Worm (Caenorhabditis elegans) whole organism, young adult: ENCODE measurements around the gene srz-5.
"Not testable (repeated sequence)": the region's sequence is repeated elsewhere in the genome, so short reads cannot be mapped to it uniquely, and the experiment has no call there.

Experiments
- B0019.2 ChIP-seq: fragments of 200-800 bp; sonication (Bioruptor generic); conservative IDR thresholded peaks from 2 replicates; pipeline ENCODE4 v1.3.6; 2022; ENCODE audit warnings: missing genetic modification reagents, missing genetic modification characterization, missing compliant biosample characterization
- B0261.1 ChIP-seq: sonication (generic microtip); optimal IDR thresholded peaks from 2 replicates; lab custom pipeline; 2016; ENCODE audit warnings: mild to moderate bottlenecking, missing genetic modification characterization, moderate library complexity, missing compliant biosample characterization
- C06A6.2 ChIP-seq: fragments of 200-800 bp; sonication (Bioruptor generic); conservative IDR thresholded peaks from 2 replicates; pipeline ENCODE4 v1.3.6; 2022; ENCODE audit warnings: missing genetic modification characterization, missing compliant biosample characterization
- F22D6.2 ChIP-seq: sonication (generic microtip); optimal IDR thresholded peaks from 2 replicates; lab custom pipeline; 2016; ENCODE audit warnings: mild to moderate bottlenecking, missing genetic modification characterization, missing compliant biosample characterization
- F33H1.4 ChIP-seq: fragments of 200-800 bp; sonication (Bioruptor generic); IDR thresholded peaks from 2 replicates; pipeline ENCODE4 v1.3.6; 2022; ENCODE audit warnings: missing genetic modification reagents, missing genetic modification characterization, missing compliant biosample characterization
- F37B4.10 ChIP-seq: fragments of 200-800 bp; sonication (Bioruptor generic); IDR thresholded peaks from 2 replicates; pipeline ENCODE4 v1.3.6; 2022; ENCODE audit warnings: missing genetic modification characterization, missing compliant biosample characterization
- F49E8.2 ChIP-seq: sonication (generic microtip); optimal IDR thresholded peaks from 3 replicates; lab custom pipeline; 2017; ENCODE audit warnings: missing genetic modification characterization, mild to moderate bottlenecking, missing compliant biosample characterization, antibody characterized with exemption, moderate library complexity; ENCODE audit not compliant: insufficient read depth
- F57A8.1 ChIP-seq: fragments of 200-800 bp; sonication (Bioruptor generic); optimal IDR thresholded peaks from 2 replicates; lab custom pipeline; 2018; ENCODE audit warnings: mild to moderate bottlenecking, missing genetic modification characterization, moderate library complexity, missing compliant biosample characterization
- K11D2.4 ChIP-seq: fragments of 200-800 bp; sonication (Bioruptor generic); IDR thresholded peaks from 2 replicates; pipeline ENCODE4 v1.3.6; 2022; ENCODE audit warnings: missing genetic modification reagents, missing genetic modification characterization, missing compliant biosample characterization
- T07F8.4 ChIP-seq: sonication (generic microtip); optimal IDR thresholded peaks from 2 replicates; lab custom pipeline; 2016; ENCODE audit warnings: mild to moderate bottlenecking, missing genetic modification characterization, moderate library complexity, missing compliant biosample characterization
- Y67H2A.10 ChIP-seq: fragments of 200-800 bp; sonication (Bioruptor generic); conservative IDR thresholded peaks from 2 replicates; pipeline ENCODE4 v1.3.6; 2022; ENCODE audit warnings: missing genetic modification reagents, missing genetic modification characterization, missing compliant biosample characterization
- aptf-2 ChIP-seq: fragments of 200-800 bp; sonication (Bioruptor generic); conservative IDR thresholded peaks from 2 replicates; pipeline ENCODE4 v1.3.6; 2022; ENCODE audit warnings: missing genetic modification reagents, missing genetic modification characterization, missing compliant biosample characterization
- athp-1 ChIP-seq: sonication (generic microtip); optimal IDR thresholded peaks from 2 replicates; lab custom pipeline; 2017; ENCODE audit warnings: mild to moderate bottlenecking, missing genetic modification characterization, missing compliant biosample characterization
- attf-3 ChIP-seq: fragments of 200-800 bp; sonication (Bioruptor generic); conservative IDR thresholded peaks from 2 replicates; pipeline ENCODE4 v1.3.6; 2022; ENCODE audit warnings: missing genetic modification reagents, missing genetic modification characterization, missing compliant biosample characterization
- attf-5 ChIP-seq: fragments of 200-800 bp; sonication (Bioruptor generic); optimal IDR thresholded peaks from 2 replicates; lab custom pipeline; 2018; ENCODE audit warnings: mild to moderate bottlenecking, missing genetic modification characterization, missing compliant biosample characterization
- cebp-2 ChIP-seq: fragments of 200-800 bp; sonication (Bioruptor generic); IDR thresholded peaks from 2 replicates; pipeline ENCODE4 v1.3.6; 2022; ENCODE audit warnings: missing genetic modification characterization, missing compliant biosample characterization
- ceh-27 ChIP-seq: fragments of 200-800 bp; sonication (Bioruptor generic); optimal IDR thresholded peaks from 2 replicates; lab custom pipeline; 2018; ENCODE audit warnings: mild to moderate bottlenecking, missing genetic modification characterization, moderate library complexity, missing compliant biosample characterization
- ceh-91 ChIP-seq: fragments of 200-800 bp; sonication (Bioruptor generic); IDR thresholded peaks from 2 replicates; pipeline ENCODE4 v1.3.6; 2022; ENCODE audit warnings: missing genetic modification reagents, missing genetic modification characterization, missing compliant biosample characterization
- die-1 ChIP-seq: sonication (generic microtip); optimal IDR thresholded peaks from 2 replicates; lab custom pipeline; 2016; ENCODE audit warnings: missing genotype, mild to moderate bottlenecking, missing genetic modification characterization, missing compliant biosample characterization
- dox-1 ChIP-seq: fragments of 200-800 bp; sonication (Bioruptor generic); IDR thresholded peaks from 2 replicates; pipeline ENCODE4 v1.3.6; 2022; ENCODE audit warnings: missing genetic modification reagents, missing genetic modification characterization, missing compliant biosample characterization
- efl-1 ChIP-seq: fragments of 150-350 bp; optimal IDR thresholded peaks from 2 replicates; lab custom pipeline; 2014; ENCODE audit warnings: missing biosample characterization, missing genetic modification reagents, missing genetic modification characterization
- egl-18 ChIP-seq: fragments of 200-800 bp; sonication (Bioruptor generic); IDR thresholded peaks from 2 replicates; pipeline ENCODE4 v1.3.6; 2022; ENCODE audit warnings: missing genetic modification reagents, missing genetic modification characterization, missing compliant biosample characterization
- egrh-3 ChIP-seq: fragments of 200-800 bp; sonication (Bioruptor generic); IDR thresholded peaks from 2 replicates; pipeline ENCODE4 v1.3.6; 2022; ENCODE audit warnings: missing genetic modification reagents, missing genetic modification characterization, missing compliant biosample characterization
- ekl-4 ChIP-seq: fragments of 200-800 bp; sonication (Bioruptor generic); IDR thresholded peaks from 2 replicates; pipeline ENCODE4 v1.3.6; 2022; ENCODE audit warnings: missing genetic modification reagents, missing genetic modification characterization, missing compliant biosample characterization
- hmg-1.2 ChIP-seq: fragments of 200-800 bp; sonication (Bioruptor generic); IDR thresholded peaks from 2 replicates; pipeline ENCODE4 v1.3.6; 2022; ENCODE audit warnings: missing genetic modification reagents, missing genetic modification characterization, missing compliant biosample characterization
- let-526 ChIP-seq: fragments of 200-800 bp; sonication (Bioruptor generic); IDR thresholded peaks from 2 replicates; pipeline ENCODE4 v1.3.6; 2022; ENCODE audit warnings: missing genetic modification reagents, missing genetic modification characterization, missing compliant biosample characterization
- lin-35 ChIP-seq, 3 experiments: fragments of 150-350 bp in 2 of 3; sonication (generic microtip) in 1 of 3; optimal IDR thresholded peaks; 2 replicates each; lab custom pipeline; 2014 to 2018; ENCODE audit warnings: missing biosample characterization in 3 of 3, missing genetic modification characterization in 3 of 3, missing genetic modification reagents in 3 of 3
- lin-40 ChIP-seq: sonication (generic microtip); optimal IDR thresholded peaks from 2 replicates; lab custom pipeline; 2016; ENCODE audit warnings: missing genetic modification characterization, mild to moderate bottlenecking, missing compliant biosample characterization, missing genotype, missing genetic modification reagents
- lin-54 ChIP-seq: fragments of 200-800 bp; sonication (Bioruptor generic); optimal IDR thresholded peaks from 2 replicates; lab custom pipeline; 2018; ENCODE audit warnings: mild to moderate bottlenecking, missing genetic modification characterization, missing compliant biosample characterization
- lsl-1 ChIP-seq: fragments of 200-800 bp; sonication (Bioruptor generic); optimal IDR thresholded peaks from 2 replicates; lab custom pipeline; 2018; ENCODE audit warnings: mild to moderate bottlenecking, missing genetic modification characterization, moderate library complexity, missing compliant biosample characterization
- madf-6 ChIP-seq: fragments of 200-800 bp; sonication (Bioruptor generic); IDR thresholded peaks from 2 replicates; pipeline ENCODE4 v1.3.6; 2022; ENCODE audit warnings: missing genetic modification reagents, missing genetic modification characterization, missing compliant biosample characterization
- mcd-1 ChIP-seq: fragments of 200-800 bp; sonication (Bioruptor generic); IDR thresholded peaks from 2 replicates; pipeline ENCODE4 v1.3.6; 2022; ENCODE audit warnings: missing genetic modification reagents, missing genetic modification characterization, missing compliant biosample characterization
- nfya-2 ChIP-seq: fragments of 200-800 bp; sonication (Bioruptor generic); IDR thresholded peaks from 2 replicates; pipeline ENCODE4 v1.3.6; 2022; ENCODE audit warnings: missing genetic modification reagents, missing genetic modification characterization, missing compliant biosample characterization
- nhr-179 ChIP-seq: sonication (generic microtip); optimal IDR thresholded peaks from 2 replicates; lab custom pipeline; 2016; ENCODE audit warnings: mild to moderate bottlenecking, missing genetic modification characterization, missing compliant biosample characterization
- pbrm-1 ChIP-seq: fragments of 200-800 bp; sonication (Bioruptor generic); IDR thresholded peaks from 2 replicates; pipeline ENCODE4 v1.3.6; 2022; ENCODE audit warnings: missing genetic modification reagents, missing genetic modification characterization, missing compliant biosample characterization
- rcor-1 ChIP-seq: fragments of 200-800 bp; sonication (Bioruptor generic); IDR thresholded peaks from 2 replicates; pipeline ENCODE4 v1.3.6; 2022; ENCODE audit warnings: missing genetic modification reagents, missing genetic modification characterization, missing compliant biosample characterization
- snpc-4 ChIP-seq, 5 experiments: fragments of 150-350 bp in 1 of 5; sonication (generic microtip) in 4 of 5; optimal IDR thresholded peaks; 2 replicates each; lab custom pipeline; 2014 to 2018; ENCODE audit warnings: missing genetic modification characterization in 5 of 5, missing biosample characterization in 3 of 5, antibody characterized with exemption in 2 of 5, mild to moderate bottlenecking in 2 of 5, missing compliant biosample characterization in 2 of 5, missing genotype in 2 of 5, moderate library complexity in 2 of 5, missing genetic modification reagents in 1 of 5
- tbp1 ChIP-seq: fragments of 200-800 bp; sonication (Bioruptor generic); optimal IDR thresholded peaks from 2 replicates; lab custom pipeline; 2018; ENCODE audit warnings: mild to moderate bottlenecking, missing genetic modification characterization, missing compliant biosample characterization
- zim-3 ChIP-seq: sonication (generic microtip); optimal IDR thresholded peaks from 2 replicates; lab custom pipeline; 2017; ENCODE audit warnings: mild to moderate bottlenecking, missing genetic modification characterization, moderate library complexity, missing compliant biosample characterization
- ztf-22 ChIP-seq: fragments of 200-800 bp; sonication (Bioruptor generic); optimal IDR thresholded peaks from 2 replicates; lab custom pipeline; 2018; ENCODE audit warnings: mild to moderate bottlenecking, missing genetic modification characterization, moderate library complexity, missing compliant biosample characterization
- ztf-25 ChIP-seq: fragments of 200-800 bp; sonication (Bioruptor generic); IDR thresholded peaks from 2 replicates; pipeline ENCODE4 v1.3.6; 2022; ENCODE audit warnings: missing genetic modification reagents, missing genetic modification characterization, missing compliant biosample characterization

srz-5 gene

ce11 chrII:3528256-3528655 is 13.7 kb upstream of the srz-5 start, which contains the start of gene ncs-6:
TSS of gene ncs-6 (minus strand) at chrII:3528516.
- TF ChIP-seq tbp1 (GFP tag; lab: Kevin White, UChicago) (no peak), cebp-2 (GFP tag; lab: Robert Waterston, UW) (0 out of 2 replicates have a peak, but pooled peaks have one; percentile 53)

ce11 chrII:3527460-3527859 is 12.9 kb upstream of the srz-5 start:
- no peak for TF ChIP-seq F22D6.2 (tag; lab: Kevin White, UChicago)
- no peak for TF ChIP-seq aptf-2 (GFP tag; lab: Robert Waterston, UW)
- TF ChIP-seq egl-18 (GFP tag; lab: Robert Waterston, UW) = no peak
- no peak for TF ChIP-seq F37B4.10
- no peak for TF ChIP-seq dox-1 (GFP tag; lab: Robert Waterston, UW)
- no peak for TF ChIP-seq lsl-1 (GFP tag; lab: Kevin White, UChicago)
- no peak for TF ChIP-seq die-1 (tag; lab: Kevin White, UChicago)

ce11 chrII:3524097-3524496 is 9.6 kb upstream of the srz-5 start, which contains the start of gene col-72:
TSS of gene col-72 (minus strand) at chrII:3524197.
- no peak for TF ChIP-seq dox-1 (GFP tag; lab: Robert Waterston, UW)
- no peak for TF ChIP-seq pbrm-1 (GFP tag; lab: Robert Waterston, UW)
- TF ChIP-seq efl-1 (GFP tag; lab: Kevin White, UChicago) = no peak
- no peak for TF ChIP-seq ztf-25 (GFP tag; lab: Robert Waterston, UW)
- TF ChIP-seq athp-1 = no peak
- TF ChIP-seq nfya-2 (GFP tag; lab: Robert Waterston, UW) = no peak
- TF ChIP-seq attf-3 (GFP tag; lab: Robert Waterston, UW) = no peak
- no peak for TF ChIP-seq zim-3 (tag; lab: Kevin White, UChicago)
- TF ChIP-seq T07F8.4 (tag; lab: Kevin White, UChicago) = no peak
- TF ChIP-seq ztf-22 (GFP tag; lab: Kevin White, UChicago) = no peak
- TF ChIP-seq F49E8.2 (tag; lab: Kevin White, UChicago) = no peak
- TF ChIP-seq F57A8.1 (GFP tag; lab: Kevin White, UChicago) = no peak
- no peak for TF ChIP-seq nhr-179 (tag; lab: Kevin White, UChicago)

ce11 chrII:3523547-3523946 is 9.0 kb upstream of the srz-5 start:
- TF ChIP-seq let-526 = peak; percentile 52; the same call in 1 of the 2 replicates
- peak; percentile 38; the same call in 1 of the 2 replicates for TF ChIP-seq ceh-91 (GFP tag; lab: Robert Waterston, UW)
- peak; percentile 47 for TF ChIP-seq tbp1 (GFP tag; lab: Kevin White, UChicago)
- peak; percentile 76 for TF ChIP-seq dox-1 (GFP tag; lab: Robert Waterston, UW)
- peak; percentile 52 for TF ChIP-seq madf-6
- TF ChIP-seq B0019.2 (GFP tag; lab: Robert Waterston, UW) = peak; percentile 51; the same call in 1 of the 2 replicates
- TF ChIP-seq lsl-1 (GFP tag; lab: Kevin White, UChicago) = peak; percentile 63
- peak in 1 of 3 experiments; percentile 62 for TF ChIP-seq lin-35 (GFP tag; optimal IDR thresholded peaks at IDR 0.05; lab: Kevin White, UChicago)
- TF ChIP-seq ekl-4 (GFP tag; lab: Robert Waterston, UW) = peak; percentile 60; the same call in 1 of the 2 replicates
- TF ChIP-seq C06A6.2 (GFP tag; lab: Robert Waterston, UW) = peak; percentile 81
- not testable (repeated sequence) for TF ChIP-seq snpc-4 (GFP tag; optimal IDR thresholded peaks at IDR 0.05; lab: Kevin White, UChicago)
- TF ChIP-seq snpc-4 (tag; optimal IDR thresholded peaks at IDR 0.05; lab: Kevin White, UChicago) = peak in 2 of 4 experiments; percentile 23 to 43
- TF ChIP-seq K11D2.4 (GFP tag; lab: Robert Waterston, UW) = peak; percentile 90
- TF ChIP-seq attf-3 (GFP tag; lab: Robert Waterston, UW) = peak; percentile 71
- peak; percentile 68; the same call in 1 of the 2 replicates for TF ChIP-seq egl-18 (GFP tag; lab: Robert Waterston, UW)
- 0 out of 2 replicates have a peak, but pooled peaks have one; percentile 17 for TF ChIP-seq egrh-3 (GFP tag; lab: Robert Waterston, UW)
- peak; percentile 54 for TF ChIP-seq lin-54
- TF ChIP-seq F33H1.4 (GFP tag; lab: Robert Waterston, UW) = peak; percentile 50; the same call in 1 of the 2 replicates
- TF ChIP-seq Y67H2A.10 (GFP tag; lab: Robert Waterston, UW) = 0 out of 2 replicates have a peak, but pooled peaks have one; percentile 9
- TF ChIP-seq hmg-1.2 (GFP tag; lab: Robert Waterston, UW) = peak; percentile 94
- peak; percentile 68 for TF ChIP-seq lin-40
- peak; percentile 79 for TF ChIP-seq attf-5 (GFP tag; lab: Kevin White, UChicago)
- TF ChIP-seq ceh-27 (GFP tag; lab: Kevin White, UChicago) = peak; percentile 72
- TF ChIP-seq mcd-1 (GFP tag; lab: Robert Waterston, UW) = peak; percentile 96
- TF ChIP-seq rcor-1 (GFP tag; lab: Robert Waterston, UW) = peak; percentile 55
- TF ChIP-seq B0261.1 (tag; lab: Kevin White, UChicago) = peak; percentile 42
